Fruit fly (Drosophila melanogaster): ENCODE results near the gene jvl.

Gene jvl

dm6 chr3R:14706860-14707259 lies 34.5 kb upstream of the jvl start (continued):
- TF ChIP-seq CG8281 (tag; optimal IDR thresholded peaks at IDR 0.05) (peak; percentile 2), CG12104 (GFP tag; optimal IDR thresholded peaks at IDR 0.05) (no peak), sim (GFP tag; IDR thresholded peaks at IDR 0.05) (0 out of 2 replicates have a peak, but pooled peaks have one; percentile 16), CG1832 (GFP tag; optimal IDR thresholded peaks at IDR 0.05) (no peak), so (GFP tag; IDR thresholded peaks at IDR 0.05) (peak; percentile 63), CG12659 (GFP tag; optimal IDR thresholded peaks at IDR 0.05) (peak; percentile 38), lbe (GFP tag; optimal IDR thresholded peaks at IDR 0.05) (no peak), phol (tag; optimal IDR thresholded peaks at IDR 0.05) (peak; percentile 48), CG31441 (GFP tag; IDR thresholded peaks at IDR 0.05) (peak; percentile 51; the same call in 1 of the 2 replicates), Adf1 (GFP tag; IDR thresholded peaks at IDR 0.05) (no peak), hbn (GFP tag; IDR thresholded peaks at IDR 0.05; ENCODE audit: partially characterized antibody) (no peak), CG12942 (GFP tag; optimal IDR thresholded peaks at IDR 0.05) (no peak), ken (GFP tag; IDR thresholded peaks at IDR 0.05) (peak; percentile 64; the same call in 2 of the 3 replicates), repo (GFP tag; optimal IDR thresholded peaks at IDR 0.05) (peak; percentile 56), Nf-YC (tag; optimal IDR thresholded peaks at IDR 0.05) (no peak), CG33557 (GFP tag; optimal IDR thresholded peaks at IDR 0.05) (no peak), row (GFP tag; IDR thresholded peaks at IDR 0.05) (peak; percentile 78), CG13296 (GFP tag; optimal IDR thresholded peaks at IDR 0.05) (peak; percentile 19), CG10654 (GFP tag; optimal IDR thresholded peaks at IDR 0.05) (no peak), Bteb2 (GFP tag; optimal IDR thresholded peaks at IDR 0.05) (peak; percentile 25), CG17802 (tag; optimal IDR thresholded peaks at IDR 0.05) (no peak), Optix (GFP tag; IDR thresholded peaks at IDR 0.05) (peak; percentile 71), Ravus (GFP tag; IDR thresholded peaks at IDR 0.05) (peak; percentile 24; the same call in 1 of the 2 replicates), Spps (tag; optimal IDR thresholded peaks at IDR 0.05) (no peak), CG12744 (GFP tag; optimal IDR thresholded peaks at IDR 0.05) (no peak), danr (GFP tag; IDR thresholded peaks at IDR 0.05) (peak; percentile 33; the same call in 1 of the 2 replicates), CG14710 (tag; optimal IDR thresholded peaks at IDR 0.05) (no peak), H2.0 (GFP tag; IDR thresholded peaks at IDR 0.05) (peak; percentile 68; the same call in 1 of the 2 replicates), MESR4 (GFP tag; optimal IDR thresholded peaks at IDR 0.05) (no peak), Hsf (GFP tag; optimal IDR thresholded peaks at IDR 0.05) (peak; percentile 39), salm (tag; optimal IDR thresholded peaks at IDR 0.05) (no peak), CG11504 (tag; optimal IDR thresholded peaks at IDR 0.05) (peak; percentile 57), sqz (GFP tag; optimal IDR thresholded peaks at IDR 0.05) (no peak), CG4617 (GFP tag; optimal IDR thresholded peaks at IDR 0.05; ENCODE audit: borderline replicate concordance) (no peak), NC2α (GFP tag; optimal IDR thresholded peaks at IDR 0.05) (no peak), GATAe (GFP tag; conservative IDR thresholded peaks at IDR 0.05) (no peak), Atf3 (GFP tag; optimal IDR thresholded peaks at IDR 0.05) (peak; percentile 19), MBD-R2 (GFP tag; IDR thresholded peaks at IDR 0.05) (peak; percentile 47; the same call in 1 of the 2 replicates), E2f1 (GFP tag; IDR thresholded peaks at IDR 0.05) (peak; percentile 63), schlank (tag; optimal IDR thresholded peaks at IDR 0.05) (peak; percentile 40), CG8388 (GFP tag; optimal IDR thresholded peaks at IDR 0.05) (peak; percentile 18), Camta (GFP tag; optimal IDR thresholded peaks at IDR 0.05) (peak; percentile 31), ewg (GFP tag; optimal IDR thresholded peaks at IDR 0.05) (no peak), zfh2 (GFP tag; optimal IDR thresholded peaks at IDR 0.05) (peak; percentile 69), Ptx1 (GFP tag; IDR thresholded peaks at IDR 0.05) (peak; percentile 80), dysf (GFP tag; IDR thresholded peaks at IDR 0.05) (peak; percentile 81), Aef1 (GFP tag; IDR thresholded peaks at IDR 0.05) (peak; percentile 72), pum (GFP tag; optimal IDR thresholded peaks at IDR 0.05) (peak; percentile 58), lov (optimal IDR thresholded peaks at IDR 0.05) (no peak), lov (GFP tag; IDR thresholded peaks at IDR 0.05) (no peak), Mrtf (GFP tag; IDR thresholded peaks at IDR 0.05) (peak; percentile 64; the same call in 2 of the 3 replicates), Sry-β (GFP tag; optimal IDR thresholded peaks at IDR 0.05) (no peak)

Data from whole organism, embryonic.